Fruit fly (Drosophila melanogaster) whole organism, embryonic: ENCODE data around the gene CG11811.

ENCODE experiments used
- Abd-B ChIP-seq: fragments of 200-800 bp; sonication (Bioruptor generic); optimal IDR thresholded peaks from 2 replicates; lab custom pipeline; 2018; ENCODE audit warnings: missing biosample characterization, mild to moderate bottlenecking, missing genetic modification characterization, moderate library complexity
- Aef1 ChIP-seq: fragments of 200-800 bp; sonication (Bioruptor generic); IDR thresholded peaks from 3 replicates; pipeline ENCODE4 v1.3.6; 2022; ENCODE audit warnings: missing biosample characterization, missing genetic modification characterization
- Atf-2 ChIP-seq: fragments of 200-800 bp; sonication (Bioruptor generic); optimal IDR thresholded peaks from 2 replicates; lab custom pipeline; 2016; ENCODE audit warnings: missing biosample characterization, missing genetic modification characterization
- Awh ChIP-seq: fragments of 200-800 bp; sonication (Bioruptor generic); IDR thresholded peaks from 2 replicates; pipeline ENCODE4, ENCODE4 v1.3.6; 2022; ENCODE audit warnings: missing biosample characterization, missing genetic modification characterization
- BtbVII ChIP-seq: fragments of 200-800 bp; sonication (Bioruptor generic); optimal IDR thresholded peaks from 3 replicates; lab custom pipeline; 2017; ENCODE audit warnings: missing biosample characterization, mild to moderate bottlenecking, missing genetic modification characterization
- C15 ChIP-seq: fragments of 200-800 bp; sonication (Bioruptor generic); IDR thresholded peaks from 3 replicates; pipeline ENCODE4 v1.3.6; 2022; ENCODE audit warnings: missing biosample characterization, missing genetic modification characterization
- CG10366 ChIP-seq: fragments of 200-800 bp; sonication (Bioruptor generic); IDR thresholded peaks from 2 replicates; pipeline ENCODE4 v1.3.6; 2022; ENCODE audit warnings: missing biosample characterization, missing genetic modification characterization
- CG11398 ChIP-seq: fragments of 200-800 bp; sonication (Bioruptor generic); optimal IDR thresholded peaks from 2 replicates; lab custom pipeline; 2016; ENCODE audit warnings: missing biosample characterization, missing genetic modification characterization
- CG11723 ChIP-seq: fragments of 200-800 bp; sonication (Bioruptor generic); optimal IDR thresholded peaks from 2 replicates; lab custom pipeline; 2017; ENCODE audit warnings: missing biosample characterization, mild to moderate bottlenecking, missing genetic modification characterization
- CG13287 ChIP-seq: fragments of 200-800 bp; sonication (Bioruptor generic); IDR thresholded peaks from 2 replicates; pipeline ENCODE4 v1.3.6; 2022; ENCODE audit warnings: missing biosample characterization, missing genetic modification characterization; ENCODE audit not compliant: partially characterized antibody
- CG30431 ChIP-seq: fragments of 200-800 bp; sonication (Bioruptor generic); optimal IDR thresholded peaks from 2 replicates; lab custom pipeline; 2017; ENCODE audit warnings: missing biosample characterization, missing genetic modification characterization
- CG3281 ChIP-seq: fragments of 200-800 bp; sonication (Bioruptor generic); optimal IDR thresholded peaks from 3 replicates; lab custom pipeline; 2017; ENCODE audit warnings: missing biosample characterization, mild to moderate bottlenecking, missing genetic modification characterization
- CG3407 ChIP-seq: fragments of 200-800 bp; sonication (Bioruptor generic); optimal IDR thresholded peaks from 2 replicates; lab custom pipeline; 2018; ENCODE audit warnings: missing biosample characterization, mild to moderate bottlenecking, missing genetic modification characterization
- CG6683 ChIP-seq: fragments of 200-800 bp; sonication (Bioruptor generic); optimal IDR thresholded peaks from 2 replicates; lab custom pipeline; 2017; ENCODE audit warnings: missing biosample characterization, mild to moderate bottlenecking, missing genetic modification characterization, missing genetic modification reagents
- CG7357 ChIP-seq: fragments of 200-800 bp; sonication (Bioruptor generic); IDR thresholded peaks from 3 replicates; pipeline ENCODE4 v1.3.6; 2022; ENCODE audit warnings: missing biosample characterization, missing genetic modification characterization
- CG7372 ChIP-seq: fragments of 200-800 bp; sonication (Bioruptor generic); IDR thresholded peaks from 2 replicates; pipeline ENCODE4 v1.3.6; 2022; ENCODE audit warnings: missing biosample characterization, missing genetic modification characterization
- CG7839 ChIP-seq: fragments of 200-800 bp; sonication (Bioruptor generic); optimal IDR thresholded peaks from 3 replicates; lab custom pipeline; 2018; ENCODE audit warnings: missing biosample characterization, mild to moderate bottlenecking, missing genetic modification characterization, moderate library complexity
- CG8290 ChIP-seq, 3 experiments: fragments of 200-800 bp; sonication (Bioruptor generic); optimal IDR thresholded peaks; 2 replicates each; lab custom pipeline; 2016 to 2019; ENCODE audit warnings: missing biosample characterization in 3 of 3, missing genetic modification characterization in 3 of 3, mild to moderate bottlenecking in 2 of 3, moderate library complexity in 1 of 3
- CG8944 ChIP-seq: fragments of 200-800 bp; sonication (Bioruptor generic); optimal IDR thresholded peaks from 3 replicates; lab custom pipeline; 2016; ENCODE audit warnings: missing biosample characterization, missing genetic modification characterization
- Camta ChIP-seq: fragments of 200-800 bp; sonication (Bioruptor generic); optimal IDR thresholded peaks from 2 replicates; lab custom pipeline; 2016; ENCODE audit warnings: missing biosample characterization, missing genetic modification characterization
- Dfd ChIP-seq, 2 experiments: fragments of >200 bp; optimal IDR thresholded peaks; 2 replicates each; lab custom pipeline; 2017; ENCODE audit warnings: missing biosample characterization in 2 of 2, missing genetic modification characterization in 2 of 2
- Doc2 ChIP-seq: fragments of 200-800 bp; sonication (Bioruptor generic); IDR thresholded peaks from 2 replicates; pipeline ENCODE4 v1.3.6; 2022; ENCODE audit warnings: missing biosample characterization, missing genetic modification characterization
- Doc3 ChIP-seq: fragments of 200-800 bp; sonication (Bioruptor generic); IDR thresholded peaks from 3 replicates; pipeline ENCODE4 v1.3.6; 2022; ENCODE audit warnings: missing biosample characterization, missing genetic modification characterization; ENCODE audit not compliant: partially characterized antibody
- Fer1 ChIP-seq: fragments of 200-800 bp; sonication (Bioruptor generic); optimal IDR thresholded peaks from 2 replicates; lab custom pipeline; 2017; ENCODE audit warnings: missing biosample characterization, mild to moderate bottlenecking, missing genetic modification characterization
- Fer3 ChIP-seq: fragments of 200-800 bp; sonication (Bioruptor generic); optimal IDR thresholded peaks from 2 replicates; lab custom pipeline; 2018; ENCODE audit warnings: missing biosample characterization, mild to moderate bottlenecking, missing genetic modification characterization, moderate library complexity
- Hey ChIP-seq: fragments of 200-800 bp; sonication (Bioruptor generic); optimal IDR thresholded peaks from 3 replicates; lab custom pipeline; 2018; ENCODE audit warnings: missing biosample characterization, mild to moderate bottlenecking, missing genetic modification characterization
- HmgZ ChIP-seq: fragments of 200-800 bp; sonication (Bioruptor generic); optimal IDR thresholded peaks from 2 replicates; lab custom pipeline; 2018; ENCODE audit warnings: missing biosample characterization, mild to moderate bottlenecking, missing genetic modification characterization
- Hr3 ChIP-seq: fragments of 200-800 bp; sonication (Bioruptor generic); optimal IDR thresholded peaks from 3 replicates; lab custom pipeline; 2016; ENCODE audit warnings: missing biosample characterization, missing genetic modification characterization
- Hr39 ChIP-seq: fragments of >200 bp; optimal IDR thresholded peaks from 2 replicates; lab custom pipeline; 2017
- Hr78 ChIP-seq, 2 experiments: fragments of 200-800 bp in 1 of 2; fragments of >200 bp in 1 of 2; sonication (Bioruptor generic) in 1 of 2; optimal IDR thresholded peaks; 2 replicates each; lab custom pipeline; 2017 to 2019; ENCODE audit warnings: missing biosample characterization in 2 of 2, missing genetic modification characterization in 2 of 2, mild to moderate bottlenecking in 1 of 2, moderate library complexity in 1 of 2
- Med ChIP-seq: fragments of 200-800 bp; sonication (Bioruptor generic); peaks from one replicate; lab custom pipeline; 2016; ENCODE audit warnings: missing biosample characterization, missing genetic modification characterization, mild to moderate bottlenecking, inconsistent platforms, moderate library complexity
- NC2α ChIP-seq: fragments of 200-800 bp; sonication (Bioruptor generic); optimal IDR thresholded peaks from 2 replicates; lab custom pipeline; 2016; ENCODE audit warnings: missing biosample characterization, missing genetic modification characterization
- NC2β ChIP-seq: fragments of 200-800 bp; sonication (Bioruptor generic); optimal IDR thresholded peaks from 2 replicates; lab custom pipeline; 2016; ENCODE audit warnings: missing biosample characterization, missing genetic modification characterization
- al ChIP-seq: fragments of 200-800 bp; sonication (Bioruptor generic); IDR thresholded peaks from 2 replicates; pipeline ENCODE4 v1.3.6; 2022; ENCODE audit warnings: missing biosample characterization, missing genetic modification characterization
- chn ChIP-seq: fragments of 200-800 bp; sonication (Bioruptor generic); optimal IDR thresholded peaks from 2 replicates; lab custom pipeline; 2016; ENCODE audit warnings: missing biosample characterization, missing genetic modification characterization
- exex ChIP-seq: fragments of 200-800 bp; sonication (Bioruptor generic); optimal IDR thresholded peaks from 4 replicates; lab custom pipeline; 2018; ENCODE audit warnings: missing biosample characterization, mild to moderate bottlenecking, missing genetic modification characterization, moderate library complexity
- gcm ChIP-seq: fragments of 200-800 bp; sonication (Bioruptor generic); optimal IDR thresholded peaks from 2 replicates; lab custom pipeline; 2019; ENCODE audit warnings: missing biosample characterization, mild to moderate bottlenecking, missing genetic modification characterization, moderate library complexity
- ham ChIP-seq: fragments of 200-800 bp; sonication (Bioruptor generic); IDR thresholded peaks from 2 replicates; pipeline ENCODE4 v1.3.6; 2022; ENCODE audit warnings: missing biosample characterization, missing genetic modification characterization
- inv ChIP-seq: fragments of 200-800 bp; sonication (Bioruptor generic); IDR thresholded peaks from 2 replicates; pipeline ENCODE4 v1.3.6; 2022; ENCODE audit warnings: missing biosample characterization, missing genetic modification characterization; ENCODE audit not compliant: partially characterized antibody
- lmd ChIP-seq: fragments of 200-800 bp; sonication (Bioruptor generic); IDR thresholded peaks from 2 replicates; pipeline ENCODE4 v1.3.6; 2022; ENCODE audit warnings: missing biosample characterization, missing genetic modification characterization
- nau ChIP-seq: fragments of 200-800 bp; sonication (Bioruptor generic); optimal IDR thresholded peaks from 3 replicates; lab custom pipeline; 2017; ENCODE audit warnings: missing biosample characterization, mild to moderate bottlenecking, missing genetic modification characterization, missing genetic modification reagents
- otp ChIP-seq: fragments of 200-800 bp; sonication (Bioruptor generic); IDR thresholded peaks from 3 replicates; pipeline ENCODE4, ENCODE4 v1.3.6; 2022; ENCODE audit warnings: missing biosample characterization, missing genetic modification characterization
- repo ChIP-seq: fragments of 200-800 bp; sonication (Bioruptor generic); optimal IDR thresholded peaks from 2 replicates; lab custom pipeline; 2016; ENCODE audit warnings: missing biosample characterization, missing genetic modification characterization
- seq ChIP-seq: fragments of 200-800 bp; sonication (Bioruptor generic); IDR thresholded peaks from 2 replicates; pipeline ENCODE4 v1.3.6; 2022; ENCODE audit warnings: missing biosample characterization, missing genetic modification characterization
- shn ChIP-seq: fragments of 200-800 bp; sonication (Bioruptor generic); optimal IDR thresholded peaks from 3 replicates; lab custom pipeline; 2016; ENCODE audit warnings: missing biosample characterization, missing genetic modification characterization
- sim ChIP-seq: fragments of 200-800 bp; sonication (Bioruptor generic); IDR thresholded peaks from 2 replicates; pipeline ENCODE4 v1.3.6; 2022; ENCODE audit warnings: missing biosample characterization, missing genetic modification characterization
- stwl ChIP-seq: fragments of 200-800 bp; sonication (Bioruptor generic); optimal IDR thresholded peaks from 3 replicates; lab custom pipeline; 2018; ENCODE audit warnings: missing biosample characterization, mild to moderate bottlenecking, missing genetic modification characterization, moderate library complexity
- trem ChIP-seq: fragments of 200-800 bp; optimal IDR thresholded peaks from 3 replicates; lab custom pipeline; 2019; ENCODE audit warnings: missing biosample characterization, mild to moderate bottlenecking, missing genetic modification characterization, moderate library complexity
- trh ChIP-seq: fragments of 200-800 bp; sonication (Bioruptor generic); optimal IDR thresholded peaks from 2 replicates; lab custom pipeline; 2016; ENCODE audit warnings: missing biosample characterization, missing genetic modification characterization
- zfh2 ChIP-seq: fragments of 200-800 bp; sonication (Bioruptor generic); optimal IDR thresholded peaks from 2 replicates; lab custom pipeline; 2016; ENCODE audit warnings: missing biosample characterization, missing genetic modification characterization

CG11811 gene

dm6 chr3L:10678545-10679067 is 12.2 kb upstream of the CG11811 start (continued):
- TF ChIP-seq C15 (GFP tag; lab: Robert Waterston, UW) (peak; percentile 74; the same call in 2 of the 3 replicates), Dfd (GFP tag; optimal IDR thresholded peaks at IDR 0.05; lab: Kevin White, UChicago) (peak in 1 of 2 experiments; percentile 67), CG3281 (GFP tag; lab: Kevin White, UChicago) (peak; percentile 94), otp (GFP tag; lab: Robert Waterston, UW) (peak; percentile 76), stwl (peak; percentile 17), NC2α (GFP tag; lab: Kevin White, UChicago) (peak; percentile 88), CG6683 (peak; percentile 92), nau (peak; percentile 95), CG8290 (GFP tag; optimal IDR thresholded peaks at IDR 0.05; lab: Kevin White, UChicago) (peak; percentile 79), CG8290 (tag; optimal IDR thresholded peaks at IDR 0.05; lab: Kevin White, UChicago) (peak; percentile 65 to 82), al (GFP tag; lab: Robert Waterston, UW) (peak; percentile 91), Hr39 (lab: Kevin White, UChicago) (no peak), Awh (GFP tag; lab: Robert Waterston, UW) (peak; percentile 91), sim (GFP tag; lab: Robert Waterston, UW) (peak; percentile 81), CG10366 (GFP tag; lab: Robert Waterston, UW) (peak; percentile 90), CG13287 (GFP tag; lab: Robert Waterston, UW) (no peak), Doc2 (GFP tag; lab: Robert Waterston, UW) (no peak), BtbVII (GFP tag; lab: Kevin White, UChicago) (peak; percentile 95), shn (GFP tag; lab: Kevin White, UChicago) (peak; percentile 79), Atf-2 (GFP tag; lab: Kevin White, UChicago) (peak; percentile 79), repo (peak; percentile 81), Med (GFP tag; lab: Kevin White, UChicago) (peak; percentile 95), NC2β (GFP tag; lab: Kevin White, UChicago) (peak; percentile 82), Hr3 (GFP tag; lab: Kevin White, UChicago) (peak; percentile 93), Aef1 (peak; percentile 90), Hr78 (GFP tag; optimal IDR thresholded peaks at IDR 0.05; lab: Kevin White, UChicago) (peak in 1 of 2 experiments; percentile 91), chn (GFP tag; lab: Kevin White, UChicago) (peak; percentile 87), CG11723 (GFP tag; lab: Kevin White, UChicago) (peak; percentile 92), trem (tag; lab: Kevin White, UChicago) (peak; percentile 84), Abd-B (GFP tag; lab: Kevin White, UChicago) (peak; percentile 94), Doc3 (no peak), trh (GFP tag; lab: Kevin White, UChicago) (peak; percentile 85), Hey (tag; lab: Kevin White, UChicago) (peak; percentile 67), CG3407 (GFP tag; lab: Kevin White, UChicago) (peak; percentile 94), CG8944 (GFP tag; lab: Kevin White, UChicago) (peak; percentile 75), CG30431 (GFP tag; lab: Kevin White, UChicago) (peak; percentile 87), seq (peak; percentile 96), exex (peak; percentile 73), Fer3 (peak; percentile 90), lmd (GFP tag; lab: Robert Waterston, UW) (peak; percentile 96), inv (GFP tag; lab: Robert Waterston, UW) (no peak), Fer1 (GFP tag; lab: Kevin White, UChicago) (peak; percentile 97), CG7357 (GFP tag; lab: Robert Waterston, UW) (peak; percentile 92), ham (GFP tag; lab: Robert Waterston, UW) (peak; percentile 69; the same call in 1 of the 2 replicates), CG7372 (peak; percentile 94), CG7839 (tag; lab: Kevin White, UChicago) (peak; percentile 98), CG11398 (peak; percentile 87), zfh2 (GFP tag; lab: Kevin White, UChicago) (peak; percentile 90), gcm (GFP tag; lab: Kevin White, UChicago) (peak; percentile 98), Camta (GFP tag; lab: Kevin White, UChicago) (peak; percentile 87), HmgZ (tag; lab: Kevin White, UChicago) (peak; percentile 94)
